Worm (Caenorhabditis elegans) whole organism, L2 larva: Measurements from ENCODE around the gene F11E6.6.

Experiments
- F13H6.1 ChIP-seq: sonication (generic microtip); optimal IDR thresholded peaks from 2 replicates; lab custom pipeline; 2016; ENCODE audit warnings: missing genetic modification characterization, missing compliant biosample characterization
- R02D3.7 ChIP-seq: fragments of 150-350 bp; optimal IDR thresholded peaks from 2 replicates; lab custom pipeline; 2014; ENCODE audit warnings: missing biosample characterization, missing genetic modification characterization
- ZK546.5 ChIP-seq: sonication (generic microtip); optimal IDR thresholded peaks from 2 replicates; lab custom pipeline; 2017; ENCODE audit warnings: missing biosample characterization, missing genetic modification characterization
- aly-2 ChIP-seq: fragments of 150-350 bp; optimal IDR thresholded peaks from 2 replicates; lab custom pipeline; 2014; ENCODE audit warnings: missing biosample characterization, missing genetic modification characterization
- ama-1 ChIP-seq: fragments of 150-350 bp; optimal IDR thresholded peaks from 2 replicates; lab custom pipeline; 2018; ENCODE audit warnings: inconsistent platforms
- blmp-1 ChIP-seq: sonication (generic microtip); optimal IDR thresholded peaks from 2 replicates; lab custom pipeline; 2017; ENCODE audit warnings: missing genetic modification characterization, mild to moderate bottlenecking, missing compliant biosample characterization, antibody characterized with exemption, moderate library complexity; ENCODE audit not compliant: insufficient read depth
- crh-2 ChIP-seq: sonication (generic microtip); optimal IDR thresholded peaks from 2 replicates; lab custom pipeline; 2017; ENCODE audit warnings: missing biosample characterization, missing genetic modification characterization
- dmd-4 ChIP-seq: sonication (generic microtip); optimal IDR thresholded peaks from 2 replicates; lab custom pipeline; 2017; ENCODE audit warnings: missing biosample characterization, missing genetic modification characterization
- egl-27 ChIP-seq: sonication (generic microtip); optimal IDR thresholded peaks from 3 replicates; lab custom pipeline; 2017; ENCODE audit warnings: missing biosample characterization, missing genetic modification reagents, missing genetic modification characterization
- elt-1 ChIP-seq: fragments of 150-350 bp; optimal IDR thresholded peaks from 2 replicates; lab custom pipeline; 2014; ENCODE audit warnings: missing biosample characterization, missing genetic modification characterization
- elt-3 ChIP-seq: sonication (generic microtip); optimal IDR thresholded peaks from 2 replicates; lab custom pipeline; 2017; ENCODE audit warnings: missing biosample characterization, missing genetic modification characterization
- fos-1 ChIP-seq: fragments of 150-350 bp; optimal IDR thresholded peaks from 2 replicates; lab custom pipeline; 2014; ENCODE audit warnings: missing biosample characterization, missing genetic modification characterization
- gmeb-1 ChIP-seq: fragments of 150-350 bp; optimal IDR thresholded peaks from 2 replicates; lab custom pipeline; 2014; ENCODE audit warnings: missing biosample characterization, missing genetic modification characterization
- lin-13 ChIP-seq: fragments of 150-350 bp; optimal IDR thresholded peaks from 2 replicates; lab custom pipeline; 2014; ENCODE audit warnings: missing biosample characterization, missing genetic modification reagents, missing genetic modification characterization
- mab-5 ChIP-seq: fragments of 150-350 bp; optimal IDR thresholded peaks from 2 replicates; lab custom pipeline; 2014; ENCODE audit warnings: missing biosample characterization, missing genetic modification characterization
- nhr-10 ChIP-seq: sonication (generic microtip); optimal IDR thresholded peaks from 2 replicates; lab custom pipeline; 2017; ENCODE audit warnings: missing biosample characterization, missing genetic modification characterization
- nhr-21 ChIP-seq: fragments of 150-350 bp; optimal IDR thresholded peaks from 2 replicates; lab custom pipeline; 2014; ENCODE audit warnings: missing biosample characterization, missing genetic modification characterization
- nhr-25 ChIP-seq: fragments of 150-350 bp; sonication (generic microtip); optimal IDR thresholded peaks from 3 replicates; lab custom pipeline; 2014; ENCODE audit warnings: missing biosample characterization, missing genetic modification characterization
- nhr-6 ChIP-seq: fragments of 150-350 bp; optimal IDR thresholded peaks from 2 replicates; lab custom pipeline; 2014; ENCODE audit warnings: missing biosample characterization, missing genetic modification characterization
- peb-1 ChIP-seq: fragments of 150-350 bp; optimal IDR thresholded peaks from 2 replicates; lab custom pipeline; 2014; ENCODE audit warnings: missing biosample characterization, missing genetic modification characterization
- sem-4 ChIP-seq: fragments of 150-350 bp; optimal IDR thresholded peaks from 2 replicates; lab custom pipeline; 2014; ENCODE audit warnings: missing biosample characterization, missing genetic modification reagents, missing genetic modification characterization
- skn-1 ChIP-seq: sonication (generic microtip); optimal IDR thresholded peaks from 2 replicates; lab custom pipeline; 2017; ENCODE audit warnings: missing biosample characterization, missing genetic modification characterization
- sma-3 ChIP-seq: sonication (generic microtip); optimal IDR thresholded peaks from 2 replicates; lab custom pipeline; 2016; ENCODE audit warnings: missing genetic modification reagents, missing genetic modification characterization, missing compliant biosample characterization
- sma-9 ChIP-seq, 2 experiments: fragments of 150-350 bp in 1 of 2; sonication (generic microtip) in 1 of 2; optimal IDR thresholded peaks; 2 replicates each; lab custom pipeline; 2014 to 2016; ENCODE audit warnings: missing genetic modification characterization in 2 of 2, mild to moderate bottlenecking in 1 of 2, missing biosample characterization in 1 of 2, missing compliant biosample characterization in 1 of 2, missing genetic modification reagents in 1 of 2, moderate library complexity in 1 of 2
- snpc-4 ChIP-seq: fragments of 150-350 bp; optimal IDR thresholded peaks from 2 replicates; lab custom pipeline; 2014; ENCODE audit warnings: missing biosample characterization, missing genetic modification characterization
- unc-39 ChIP-seq: fragments of 150-350 bp; optimal IDR thresholded peaks from 2 replicates; lab custom pipeline; 2014; ENCODE audit warnings: missing biosample characterization, missing genetic modification characterization
- ztf-1 ChIP-seq: fragments of 200-800 bp; sonication (Bioruptor generic); conservative IDR thresholded peaks from 2 replicates; pipeline ENCODE4 v1.3.6; 2022; ENCODE audit warnings: missing genetic modification characterization, missing compliant biosample characterization
- ztf-11 ChIP-seq: sonication (generic microtip); optimal IDR thresholded peaks from 2 replicates; lab custom pipeline; 2017; ENCODE audit warnings: missing biosample characterization, missing genetic modification characterization
- ztf-4 ChIP-seq: fragments of 150-350 bp; optimal IDR thresholded peaks from 2 replicates; lab custom pipeline; 2014; ENCODE audit warnings: missing biosample characterization, missing genetic modification characterization

Gene F11E6.6

DNA sequence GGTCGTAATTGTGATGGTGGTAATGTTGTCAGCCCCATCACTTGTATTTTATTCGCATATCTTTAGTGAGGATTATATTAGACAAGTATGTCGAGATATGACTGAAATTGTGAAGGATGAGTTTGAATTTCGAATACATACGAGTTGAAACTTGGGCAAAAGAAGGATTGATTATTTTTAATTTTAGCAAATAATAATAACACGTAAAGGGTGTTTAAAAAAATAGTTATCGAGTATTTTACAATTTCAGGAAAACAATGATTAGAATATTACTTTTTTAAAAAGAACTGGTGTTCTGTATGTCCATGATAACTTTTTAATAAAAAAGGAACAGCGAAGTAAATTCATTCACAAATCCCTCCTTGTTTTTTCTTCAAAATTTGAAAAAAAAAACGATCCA, 15.3 kb downstream of the F11E6.6 start, which contains the start of gene F11E6.8:
TSS of gene F11E6.8 (minus strand) at position 101 of the 400 bp plus-strand sequence.
- TF ChIP-seq nhr-6 (no peak), ztf-1 (GFP tag; lab: Robert Waterston, UW) (no peak), nhr-10 (no peak), ZK546.5 (tag; lab: Kevin White, UChicago) (no peak), peb-1 (tag; lab: Kevin White, UChicago) (no peak), fos-1 (tag; lab: Kevin White, UChicago) (no peak), nhr-25 (tag; lab: Kevin White, UChicago) (no peak), snpc-4 (tag; lab: Kevin White, UChicago) (no peak), ztf-11 (no peak), elt-1 (tag; lab: Kevin White, UChicago) (no peak), R02D3.7 (no peak), F13H6.1 (no peak), elt-3 (tag; lab: Kevin White, UChicago) (no peak)

- TF ChIP-seq lin-13 (GFP tag; lab: Kevin White, UChicago) (no peak), egl-27 (tag; lab: Kevin White, UChicago) (no peak), sma-3 (GFP tag; lab: Kevin White, UChicago) (no peak), F13H6.1 (peak; percentile 32), unc-39 (tag; lab: Kevin White, UChicago) (no peak)
Observed at ce11 chrIV:17448319-17448718, 17.5 kb downstream of the F11E6.6 start.

DNA sequence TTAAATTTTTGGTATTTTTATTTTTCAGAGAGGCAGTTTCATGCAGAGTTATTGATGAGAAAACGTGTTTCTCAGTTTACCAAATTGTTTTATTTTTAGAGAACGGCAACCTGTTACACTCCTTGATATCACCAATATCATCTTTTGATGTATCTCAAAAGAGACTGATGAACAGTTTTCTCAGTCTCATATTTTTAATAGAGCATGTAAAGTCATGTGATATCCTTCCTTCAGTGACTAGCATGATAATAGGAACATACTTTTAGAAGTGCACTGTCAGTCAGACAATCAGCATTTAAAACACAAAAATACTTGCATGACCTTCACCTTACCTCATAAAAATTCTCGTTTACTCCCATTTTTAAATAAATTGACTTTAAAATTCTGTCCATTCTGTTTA, 23.3 kb downstream of the F11E6.6 start, which contains the start of gene F11E6.11:
TSS of gene F11E6.11 (plus strand) at position 325 of the 400 bp plus-strand sequence.
- peak; percentile 29 for TF ChIP-seq nhr-21
- peak; percentile 69 for TF ChIP-seq nhr-25 (tag; lab: Kevin White, UChicago)
- peak; percentile 35 for TF ChIP-seq blmp-1 (tag; lab: Kevin White, UChicago)
- no peak for TF ChIP-seq egl-27 (tag; lab: Kevin White, UChicago)
- no peak for TF ChIP-seq elt-3 (tag; lab: Kevin White, UChicago)
- TF ChIP-seq sma-9 (GFP tag; optimal IDR thresholded peaks at IDR 0.05; lab: Kevin White, UChicago): peak; percentile 56
- TF ChIP-seq sma-9 (tag; optimal IDR thresholded peaks at IDR 0.05; lab: Kevin White, UChicago): no peak
- TF ChIP-seq fos-1 (tag; lab: Kevin White, UChicago): peak; percentile 6
- TF ChIP-seq ztf-4 (tag; lab: Kevin White, UChicago): no peak
- peak; percentile 57 for TF ChIP-seq sma-3 (GFP tag; lab: Kevin White, UChicago)
- peak; percentile 35 for TF ChIP-seq crh-2 (tag; lab: Kevin White, UChicago)
- TF ChIP-seq peb-1 (tag; lab: Kevin White, UChicago): no peak
- TF ChIP-seq mab-5: no peak

DNA sequence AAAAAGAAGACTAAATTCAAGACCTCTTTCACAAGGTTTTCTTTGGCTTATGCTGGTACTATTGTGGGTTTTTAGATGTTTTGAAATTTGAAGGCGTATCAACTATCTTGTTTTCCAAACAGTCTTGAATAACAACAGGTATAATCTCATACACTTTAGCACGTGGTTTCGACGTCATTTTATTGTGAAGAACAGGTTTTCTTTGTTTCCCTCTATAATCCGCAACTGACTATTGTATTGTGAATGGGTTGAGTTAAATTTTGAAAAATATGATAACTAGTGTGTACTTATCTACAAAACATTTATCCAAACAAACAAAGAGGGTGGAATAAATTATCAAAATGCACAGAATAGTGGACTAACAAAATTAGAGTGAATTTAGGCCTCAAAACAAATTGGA, 24.5 kb downstream of the F11E6.6 start:
- TF ChIP-seq sma-9 (GFP tag; optimal IDR thresholded peaks at IDR 0.05; lab: Kevin White, UChicago) (peak; percentile 54), sma-9 (tag; optimal IDR thresholded peaks at IDR 0.05; lab: Kevin White, UChicago) (no peak), aly-2 (no peak), nhr-25 (tag; lab: Kevin White, UChicago) (peak; percentile 50)

DNA sequence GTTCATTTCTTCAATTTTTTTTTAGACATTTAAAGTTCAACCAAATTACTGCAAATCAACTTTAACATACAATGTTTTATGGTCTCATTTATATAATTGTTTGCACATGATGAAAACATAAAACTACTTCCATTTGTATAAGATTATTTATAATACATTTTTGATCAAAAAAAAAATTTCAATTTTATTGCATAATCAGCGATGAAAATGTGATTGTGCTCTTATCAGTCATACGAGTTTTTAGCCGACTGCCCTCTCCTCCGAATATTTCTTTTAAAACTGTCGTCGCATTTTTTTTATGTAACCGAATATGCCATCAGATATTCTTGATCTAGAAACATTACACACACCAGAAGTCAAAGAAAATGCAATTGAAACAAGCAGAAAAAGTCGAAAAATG, 25.4 kb downstream of the F11E6.6 start, which contains the start of gene F08A7.1:
TSS of gene F08A7.1 (plus strand) at position 191 of the 400 bp plus-strand sequence.
- TF ChIP-seq peb-1 (tag; lab: Kevin White, UChicago): no peak
- TF ChIP-seq fos-1 (tag; lab: Kevin White, UChicago): peak; percentile 36
- TF ChIP-seq sem-4 (tag; lab: Kevin White, UChicago): no peak
- TF ChIP-seq gmeb-1 (tag; lab: Kevin White, UChicago): peak; percentile 44
- no peak for TF ChIP-seq dmd-4 (tag; lab: Kevin White, UChicago)
- TF ChIP-seq, all 48 proteins: peak for 2

DNA sequence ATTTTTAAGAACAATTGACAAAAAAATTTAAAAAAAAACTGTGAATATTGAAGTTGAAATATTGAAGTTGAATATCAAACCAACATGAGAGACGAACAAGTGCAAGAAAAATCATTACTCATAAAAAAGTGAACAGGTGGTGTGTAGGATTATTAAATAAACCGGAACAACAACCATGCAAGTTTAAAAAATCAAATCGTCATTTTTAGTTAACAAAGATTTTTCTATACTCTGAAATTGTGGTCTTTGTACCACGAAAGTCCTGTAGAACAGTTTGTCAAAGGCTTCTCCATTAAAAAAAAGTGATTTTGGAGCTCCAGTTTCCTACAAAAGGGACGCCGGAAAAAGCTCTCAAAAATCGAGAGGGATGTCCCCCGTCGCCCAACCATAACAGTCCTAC, 25.8 kb downstream of the F11E6.6 start, which contains the start of gene C06A12.19:
TSS of gene C06A12.19 (minus strand) at position 101 of the 400 bp plus-strand sequence.
- TF ChIP-seq ama-1 (lab: Kevin White, UChicago) (no peak), snpc-4 (tag; lab: Kevin White, UChicago) (no peak), egl-27 (tag; lab: Kevin White, UChicago) (no peak), skn-1 (tag; lab: Kevin White, UChicago) (no peak), nhr-21 (no peak), nhr-25 (tag; lab: Kevin White, UChicago) (no peak), blmp-1 (tag; lab: Kevin White, UChicago) (no peak), ztf-4 (tag; lab: Kevin White, UChicago) (no peak), sma-3 (GFP tag; lab: Kevin White, UChicago) (no peak)
